Worm (Caenorhabditis elegans) whole organism, L1 larva: ENCODE results near the gene sumv-1.

Experiments used
- C04F5.9 ChIP-seq: sonication (generic microtip); optimal IDR thresholded peaks from 2 replicates; lab custom pipeline; 2016; ENCODE audit warnings: missing genetic modification characterization, missing compliant biosample characterization
- C16A3.4 ChIP-seq: fragments of 150-350 bp; optimal IDR thresholded peaks from 2 replicates; lab custom pipeline; 2014; ENCODE audit warnings: missing biosample characterization, missing genetic modification characterization
- C34B4.2 ChIP-seq: sonication (generic microtip); optimal IDR thresholded peaks from 2 replicates; lab custom pipeline; 2017; ENCODE audit warnings: mild to moderate bottlenecking, missing genetic modification characterization, missing compliant biosample characterization
- F16B12.6 ChIP-seq: fragments of 150-350 bp; optimal IDR thresholded peaks from 2 replicates; lab custom pipeline; 2014; ENCODE audit warnings: missing biosample characterization, missing genetic modification characterization
- aha-1 ChIP-seq: fragments of 150-350 bp; optimal IDR thresholded peaks from 2 replicates; lab custom pipeline; 2014; ENCODE audit warnings: missing biosample characterization, missing genetic modification characterization
- alr-1 ChIP-seq: fragments of 200-800 bp; sonication (Bioruptor generic); optimal IDR thresholded peaks from 2 replicates; lab custom pipeline; 2018; ENCODE audit warnings: borderline replicate concordance, mild to moderate bottlenecking, missing genetic modification characterization, missing compliant biosample characterization
- aly-2 ChIP-seq: fragments of 150-350 bp; optimal IDR thresholded peaks from 2 replicates; lab custom pipeline; 2014; ENCODE audit warnings: missing biosample characterization, missing genetic modification characterization
- ama-1 ChIP-seq: fragments of 150-350 bp; optimal IDR thresholded peaks from 2 replicates; lab custom pipeline; 2014
- blmp-1 ChIP-seq: fragments of 150-350 bp; optimal IDR thresholded peaks from 2 replicates; lab custom pipeline; 2014; ENCODE audit warnings: missing biosample characterization, missing genetic modification characterization
- ceh-63 ChIP-seq: fragments of 200-800 bp; sonication (Bioruptor generic); optimal IDR thresholded peaks from 2 replicates; lab custom pipeline; 2018; ENCODE audit warnings: mild to moderate bottlenecking, missing genetic modification characterization, missing compliant biosample characterization
- ceh-82 ChIP-seq, 3 experiments: fragments of 150-350 bp in 1 of 3; sonication (generic microtip) in 2 of 3; optimal IDR thresholded peaks; 2 replicates each; lab custom pipeline; 2014 to 2017; ENCODE audit warnings: missing biosample characterization in 3 of 3, missing genetic modification characterization in 3 of 3
- ceh-88 ChIP-seq: fragments of 200-800 bp; sonication (Bioruptor generic); IDR thresholded peaks from 2 replicates; pipeline ENCODE4 v1.3.6; 2022; ENCODE audit warnings: missing genetic modification characterization, missing compliant biosample characterization
- ceh-90 ChIP-seq: sonication (generic microtip); optimal IDR thresholded peaks from 2 replicates; lab custom pipeline; 2016; ENCODE audit warnings: missing genetic modification characterization, missing compliant biosample characterization
- ces-1 ChIP-seq: fragments of 150-350 bp; optimal IDR thresholded peaks from 2 replicates; lab custom pipeline; 2014; ENCODE audit warnings: missing biosample characterization, missing genetic modification reagents, missing genetic modification characterization
- efl-1 ChIP-seq, 4 experiments: fragments of 150-350 bp; optimal IDR thresholded peaks in 3 of 4; peaks in 1 of 4; 1 replicate in 1 of 4; 2 replicates in 3 of 4; lab custom pipeline; 2014; ENCODE audit warnings: missing biosample characterization in 2 of 4, missing genetic modification characterization in 2 of 4, missing genetic modification reagents in 2 of 4
- efl-3 ChIP-seq: fragments of 200-800 bp; sonication (Bioruptor generic); optimal IDR thresholded peaks from 2 replicates; lab custom pipeline; 2018; ENCODE audit warnings: mild to moderate bottlenecking, missing genetic modification characterization, missing compliant biosample characterization
- egl-27 ChIP-seq, 2 experiments: fragments of 150-350 bp in 1 of 2; sonication (generic microtip); optimal IDR thresholded peaks; 3 replicates each; lab custom pipeline; 2017 to 2018; ENCODE audit warnings: missing biosample characterization in 2 of 2, missing genetic modification characterization in 2 of 2, missing genetic modification reagents in 2 of 2
- elt-2 ChIP-seq: sonication (generic microtip); optimal IDR thresholded peaks from 2 replicates; lab custom pipeline; 2016; ENCODE audit warnings: missing genetic modification characterization, mild to moderate bottlenecking, inconsistent platforms, missing compliant biosample characterization, missing genetic modification reagents
- ets-5 ChIP-seq: fragments of 200-800 bp; sonication (Bioruptor generic); IDR thresholded peaks from 2 replicates; pipeline ENCODE4 v1.3.6; 2022; ENCODE audit warnings: missing genetic modification characterization, missing compliant biosample characterization
- fkh-4 ChIP-seq: sonication (generic microtip); optimal IDR thresholded peaks from 2 replicates; lab custom pipeline; 2016; ENCODE audit warnings: missing compliant biosample characterization, missing genetic modification characterization, borderline replicate concordance
- fkh-8 ChIP-seq: sonication (generic microtip); optimal IDR thresholded peaks from 2 replicates; lab custom pipeline; 2016; ENCODE audit warnings: mild to moderate bottlenecking, missing genetic modification characterization, missing compliant biosample characterization
- fos-1 ChIP-seq: fragments of 150-350 bp; optimal IDR thresholded peaks from 2 replicates; lab custom pipeline; 2014; ENCODE audit warnings: missing biosample characterization, missing genetic modification characterization
- hpl-2 ChIP-seq: fragments of 150-350 bp; optimal IDR thresholded peaks from 2 replicates; lab custom pipeline; 2014; ENCODE audit warnings: missing biosample characterization, missing genetic modification reagents, missing genetic modification characterization
- jun-1 ChIP-seq: fragments of 150-350 bp; optimal IDR thresholded peaks from 2 replicates; lab custom pipeline; 2014; ENCODE audit warnings: missing biosample characterization, missing genetic modification reagents, missing genetic modification characterization
- lin-13 ChIP-seq: fragments of 150-350 bp; optimal IDR thresholded peaks from 2 replicates; lab custom pipeline; 2014; ENCODE audit warnings: missing biosample characterization, missing genetic modification reagents, missing genetic modification characterization
- lin-15B ChIP-seq: fragments of 150-350 bp; sonication (generic microtip); optimal IDR thresholded peaks from 3 replicates; lab custom pipeline; 2014; ENCODE audit warnings: missing biosample characterization, missing genetic modification characterization
- lin-35 ChIP-seq, 2 experiments: fragments of 150-350 bp; optimal IDR thresholded peaks; 2 replicates each; lab custom pipeline; 2014; ENCODE audit warnings: missing biosample characterization in 2 of 2, missing genetic modification characterization in 2 of 2, missing genetic modification reagents in 2 of 2
- lir-3 ChIP-seq: sonication (generic microtip); optimal IDR thresholded peaks from 2 replicates; lab custom pipeline; 2016; ENCODE audit warnings: mild to moderate bottlenecking, missing genetic modification characterization, moderate library complexity, missing compliant biosample characterization; ENCODE audit not compliant: poor library complexity
- lsy-2 ChIP-seq, 2 experiments: fragments of 150-350 bp; optimal IDR thresholded peaks; 2 replicates each; lab custom pipeline; 2014; ENCODE audit warnings: missing biosample characterization in 2 of 2, missing genetic modification characterization in 2 of 2
- mef-2 ChIP-seq: fragments of 150-350 bp; optimal IDR thresholded peaks from 2 replicates; lab custom pipeline; 2014; ENCODE audit warnings: missing biosample characterization, missing genetic modification characterization
- mep-1 ChIP-seq: fragments of 150-350 bp; optimal IDR thresholded peaks from 2 replicates; lab custom pipeline; 2014; ENCODE audit warnings: missing biosample characterization, missing genetic modification characterization
- nhr-11 ChIP-seq: fragments of 150-350 bp; optimal IDR thresholded peaks from 2 replicates; lab custom pipeline; 2014; ENCODE audit warnings: missing biosample characterization, missing genetic modification characterization
- nhr-12 ChIP-seq: sonication (generic microtip); optimal IDR thresholded peaks from 2 replicates; lab custom pipeline; 2017; ENCODE audit warnings: missing biosample characterization, missing genetic modification characterization
- nhr-19 ChIP-seq: fragments of 200-800 bp; sonication (Bioruptor generic); conservative IDR thresholded peaks from 2 replicates; pipeline ENCODE4 v1.3.6; 2022; ENCODE audit warnings: missing genetic modification characterization, missing compliant biosample characterization
- nhr-28 ChIP-seq: fragments of 150-350 bp; optimal IDR thresholded peaks from 2 replicates; lab custom pipeline; 2014; ENCODE audit warnings: missing biosample characterization, missing genetic modification characterization
- nhr-47 ChIP-seq: sonication (generic microtip); optimal IDR thresholded peaks from 2 replicates; lab custom pipeline; 2016; ENCODE audit warnings: mild to moderate bottlenecking, missing genetic modification characterization, moderate library complexity, missing compliant biosample characterization
- nhr-71 ChIP-seq: sonication (generic microtip); optimal IDR thresholded peaks from 2 replicates; lab custom pipeline; 2016; ENCODE audit warnings: mild to moderate bottlenecking, missing genetic modification characterization, moderate library complexity, missing compliant biosample characterization
- nhr-76 ChIP-seq: sonication (generic microtip); optimal IDR thresholded peaks from 2 replicates; lab custom pipeline; 2017; ENCODE audit warnings: missing biosample characterization, missing genetic modification characterization
- nhr-84 ChIP-seq: sonication (generic microtip); optimal IDR thresholded peaks from 2 replicates; lab custom pipeline; 2017; ENCODE audit warnings: missing biosample characterization, missing genetic modification characterization
- nhr-85 ChIP-seq: sonication (generic microtip); peaks from one replicate; lab custom pipeline; 2016; ENCODE audit warnings: missing genetic modification characterization, inconsistent platforms, missing compliant biosample characterization
- nhr-90 ChIP-seq: sonication (generic microtip); optimal IDR thresholded peaks from 2 replicates; lab custom pipeline; 2016; ENCODE audit warnings: mild to moderate bottlenecking, missing genetic modification characterization, missing compliant biosample characterization; ENCODE audit not compliant: poor library complexity
- rnt-1 ChIP-seq: sonication (generic microtip); optimal IDR thresholded peaks from 2 replicates; lab custom pipeline; 2016; ENCODE audit warnings: mild to moderate bottlenecking, missing genetic modification characterization, moderate library complexity, missing compliant biosample characterization
- snpc-4 ChIP-seq: fragments of 150-350 bp; optimal IDR thresholded peaks from 2 replicates; lab custom pipeline; 2014; ENCODE audit warnings: missing biosample characterization, missing genetic modification characterization
- sptf-1 ChIP-seq: fragments of 150-350 bp; optimal IDR thresholded peaks from 2 replicates; lab custom pipeline; 2014; ENCODE audit warnings: missing biosample characterization, missing genetic modification characterization
- swsn-7 ChIP-seq: sonication (generic microtip); optimal IDR thresholded peaks from 2 replicates; lab custom pipeline; 2016; ENCODE audit warnings: missing genetic modification characterization, missing compliant biosample characterization
- tbx-2 ChIP-seq: sonication (generic microtip); optimal IDR thresholded peaks from 2 replicates; lab custom pipeline; 2016; ENCODE audit warnings: missing genetic modification characterization, missing compliant biosample characterization
- tlp-1 ChIP-seq: fragments of 150-350 bp; optimal IDR thresholded peaks from 2 replicates; lab custom pipeline; 2014; ENCODE audit warnings: missing biosample characterization, missing genetic modification characterization
- unc-130 ChIP-seq: fragments of 150-350 bp; optimal IDR thresholded peaks from 2 replicates; lab custom pipeline; 2017; ENCODE audit warnings: missing biosample characterization, missing genetic modification characterization, inconsistent platforms
- unc-30 ChIP-seq: sonication (generic microtip); optimal IDR thresholded peaks from 2 replicates; lab custom pipeline; 2017; ENCODE audit warnings: missing biosample characterization, missing genetic modification characterization
- vab-15 ChIP-seq: sonication (generic microtip); optimal IDR thresholded peaks from 2 replicates; lab custom pipeline; 2017; ENCODE audit warnings: missing genotype, mild to moderate bottlenecking, missing genetic modification characterization, missing compliant biosample characterization
- xbp-1 ChIP-seq: sonication (generic microtip); optimal IDR thresholded peaks from 2 replicates; lab custom pipeline; 2016; ENCODE audit warnings: missing genetic modification characterization, missing compliant biosample characterization
- zag-1 ChIP-seq: fragments of 150-350 bp; optimal IDR thresholded peaks from 2 replicates; lab custom pipeline; 2014; ENCODE audit warnings: missing biosample characterization, missing genetic modification characterization
- ztf-11 ChIP-seq, 2 experiments: sonication (generic microtip); optimal IDR thresholded peaks; 2 replicates each; lab custom pipeline; 2016 to 2017; ENCODE audit warnings: missing genetic modification characterization in 2 of 2, missing biosample characterization in 1 of 2, missing compliant biosample characterization in 1 of 2
- ztf-4 ChIP-seq: fragments of 150-350 bp; optimal IDR thresholded peaks from 2 replicates; lab custom pipeline; 2014; ENCODE audit warnings: missing biosample characterization, missing genetic modification characterization

sumv-1 gene

DNA sequence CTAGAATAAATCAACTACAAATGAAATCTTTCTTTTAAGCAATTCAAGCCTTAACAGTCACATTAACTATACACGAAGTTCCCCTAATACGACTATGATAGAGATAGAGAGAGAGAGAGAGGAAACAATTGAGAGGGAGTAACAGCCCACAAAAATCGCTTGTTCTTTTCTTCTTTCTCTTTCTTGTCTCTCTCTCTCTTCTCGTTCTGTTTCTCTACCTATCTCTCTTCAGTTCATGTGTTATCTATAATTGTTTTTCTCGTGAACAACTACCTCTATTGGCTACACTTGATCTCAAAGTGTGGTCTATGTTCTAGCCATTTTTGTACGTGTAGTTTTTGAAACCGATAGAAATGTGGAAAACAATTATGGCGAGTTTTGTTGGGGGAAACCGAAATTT lies 51.3 kb downstream of the sumv-1 start (continued):
- TF ChIP-seq nhr-71 (tag; lab: Kevin White, UChicago) (peak; percentile 80), C34B4.2 (tag; lab: Kevin White, UChicago) (no peak), ceh-82 (tag; optimal IDR thresholded peaks at IDR 0.05; lab: Kevin White, UChicago) (peak in 1 of 3 experiments; percentile 20), aly-2 (tag; lab: Kevin White, UChicago) (no peak), aha-1 (tag; lab: Kevin White, UChicago) (no peak), C04F5.9 (tag; lab: Kevin White, UChicago) (no peak), swsn-7 (peak; percentile 39), jun-1 (peak; percentile 46), ceh-90 (tag; lab: Kevin White, UChicago) (no peak), lin-15B (tag; lab: Kevin White, UChicago) (no peak), efl-3 (no peak), rnt-1 (tag; lab: Kevin White, UChicago) (peak; percentile 40), fos-1 (tag; lab: Kevin White, UChicago) (peak; percentile 28), zag-1 (tag; lab: Kevin White, UChicago) (no peak), nhr-19 (GFP tag; lab: Robert Waterston, UW) (peak; percentile 60), nhr-12 (tag; lab: Kevin White, UChicago) (no peak), fkh-8 (tag; lab: Kevin White, UChicago) (peak; percentile 8), xbp-1 (no peak), lir-3 (peak; percentile 40), unc-130 (tag; lab: Kevin White, UChicago) (no peak), efl-1 (optimal IDR thresholded peaks at IDR 0.05; lab: Kevin White, UChicago) (peak; percentile 53 to 59), efl-1 (GFP tag; optimal IDR thresholded peaks at IDR 0.05 in 1 of 2; lab: Kevin White, UChicago) (peak in 1 of 2 experiments; percentile 24), sptf-1 (tag; lab: Kevin White, UChicago) (no peak), vab-15 (tag; lab: Kevin White, UChicago) (no peak), ceh-63 (GFP tag; lab: Kevin White, UChicago) (no peak), lin-35 (GFP tag; optimal IDR thresholded peaks at IDR 0.05; lab: Kevin White, UChicago) (peak; percentile 45 to 71), mef-2 (tag; lab: Kevin White, UChicago) (no peak), nhr-11 (tag; lab: Kevin White, UChicago) (peak; percentile 18), ets-5 (GFP tag; lab: Robert Waterston, UW) (no peak), nhr-47 (peak; percentile 46), blmp-1 (tag; lab: Kevin White, UChicago) (peak; percentile 40), nhr-28 (tag; lab: Kevin White, UChicago) (no peak), hpl-2 (GFP tag; lab: Kevin White, UChicago) (no peak), elt-2 (peak; percentile 71), ztf-11 (tag; optimal IDR thresholded peaks at IDR 0.05; lab: Kevin White, UChicago) (no peak), lin-13 (GFP tag; lab: Kevin White, UChicago) (peak; percentile 12), ama-1 (no peak), lsy-2 (tag; optimal IDR thresholded peaks at IDR 0.05; lab: Kevin White, UChicago) (peak; percentile 49 to 74), nhr-76 (no peak), ztf-4 (tag; lab: Kevin White, UChicago) (no peak), nhr-84 (tag; lab: Kevin White, UChicago) (no peak), nhr-85 (tag; lab: Kevin White, UChicago) (peak; percentile 89), C16A3.4 (tag; lab: Kevin White, UChicago) (peak; percentile 43), unc-30 (tag; lab: Kevin White, UChicago) (no peak), tlp-1 (no peak), fkh-4 (no peak), egl-27 (tag; optimal IDR thresholded peaks at IDR 0.05; lab: Kevin White, UChicago) (no peak), mep-1 (peak; percentile 72), snpc-4 (tag; lab: Kevin White, UChicago) (no peak), tbx-2 (tag; lab: Kevin White, UChicago) (peak; percentile 51), ces-1 (GFP tag; lab: Kevin White, UChicago) (no peak), nhr-90 (tag; lab: Kevin White, UChicago) (peak; percentile 67), F16B12.6 (tag; lab: Kevin White, UChicago) (no peak), alr-1 (no peak), ceh-88 (GFP tag; lab: Robert Waterston, UW) (no peak)
